Worm (Caenorhabditis elegans) whole organism, mixed stage, embryonic: Measurements from ENCODE around the gene srz-13.

Experiments used
- lin-13 ChIP-seq: fragments of 150-350 bp; optimal IDR thresholded peaks from 2 replicates; lab custom pipeline; 2014; ENCODE audit warnings: missing biosample characterization, missing genetic modification characterization
- pha-4 ChIP-seq: fragments of 150-350 bp; optimal IDR thresholded peaks from 2 replicates; lab custom pipeline; 2018; ENCODE audit warnings: missing biosample characterization, missing genetic modification reagents, missing genetic modification characterization

DNA sequence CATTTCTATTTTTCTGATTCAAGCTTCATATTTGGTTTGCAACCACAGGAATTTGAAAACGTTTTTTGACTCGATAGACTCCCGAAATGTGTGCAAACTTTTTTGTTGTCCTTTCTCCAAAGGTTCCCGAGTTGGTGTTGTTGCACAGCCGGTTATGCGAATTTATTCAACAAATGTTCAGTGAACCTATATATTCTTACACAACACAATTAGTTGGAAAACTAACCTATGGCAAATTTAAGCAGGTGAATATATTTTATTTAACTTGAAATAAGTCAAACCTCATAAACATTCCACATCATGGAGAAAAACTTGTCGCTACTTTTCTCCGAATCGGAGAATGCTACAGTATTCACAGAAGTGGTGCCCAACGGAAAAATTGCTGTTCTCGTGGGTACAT lies 1.1 kb downstream of the srz-13 start, which contains the start of gene srz-14:
- TF ChIP-seq pha-4 (tag; lab: Kevin White, UChicago) (no peak), lin-13 (tag; lab: Kevin White, UChicago) (no peak)
